Worm (Caenorhabditis elegans) whole organism, L2 larva: Measurements from ENCODE around the gene cyk-7.

Experiments
- C34F6.9 ChIP-seq: fragments of 150-350 bp; optimal IDR thresholded peaks from 2 replicates; lab custom pipeline; 2014; ENCODE audit warnings: missing biosample characterization, missing genetic modification characterization
- F13H6.1 ChIP-seq: sonication (generic microtip); optimal IDR thresholded peaks from 2 replicates; lab custom pipeline; 2016; ENCODE audit warnings: missing genetic modification characterization, missing compliant biosample characterization
- Y55F3AM.14 ChIP-seq: fragments of 200-800 bp; sonication (Bioruptor generic); optimal IDR thresholded peaks from 2 replicates; lab custom pipeline; 2018; ENCODE audit warnings: mild to moderate bottlenecking, missing genetic modification characterization, missing compliant biosample characterization
- ZK546.5 ChIP-seq: sonication (generic microtip); optimal IDR thresholded peaks from 2 replicates; lab custom pipeline; 2017; ENCODE audit warnings: missing biosample characterization, missing genetic modification characterization
- alr-1 ChIP-seq: fragments of 150-350 bp; optimal IDR thresholded peaks from 2 replicates; lab custom pipeline; 2014; ENCODE audit warnings: missing biosample characterization, missing genetic modification characterization
- ama-1 ChIP-seq: fragments of 150-350 bp; optimal IDR thresholded peaks from 2 replicates; lab custom pipeline; 2018; ENCODE audit warnings: inconsistent platforms
- blmp-1 ChIP-seq: sonication (generic microtip); optimal IDR thresholded peaks from 2 replicates; lab custom pipeline; 2017; ENCODE audit warnings: missing genetic modification characterization, mild to moderate bottlenecking, missing compliant biosample characterization, antibody characterized with exemption, moderate library complexity; ENCODE audit not compliant: insufficient read depth
- ceh-16 ChIP-seq: fragments of 150-350 bp; optimal IDR thresholded peaks from 2 replicates; lab custom pipeline; 2014; ENCODE audit warnings: missing biosample characterization, missing genetic modification characterization
- crh-2 ChIP-seq: sonication (generic microtip); optimal IDR thresholded peaks from 2 replicates; lab custom pipeline; 2017; ENCODE audit warnings: missing biosample characterization, missing genetic modification characterization
- dmd-4 ChIP-seq: sonication (generic microtip); optimal IDR thresholded peaks from 2 replicates; lab custom pipeline; 2017; ENCODE audit warnings: missing biosample characterization, missing genetic modification characterization
- egl-27 ChIP-seq: sonication (generic microtip); optimal IDR thresholded peaks from 3 replicates; lab custom pipeline; 2017; ENCODE audit warnings: missing biosample characterization, missing genetic modification reagents, missing genetic modification characterization
- fos-1 ChIP-seq: fragments of 150-350 bp; optimal IDR thresholded peaks from 2 replicates; lab custom pipeline; 2014; ENCODE audit warnings: missing biosample characterization, missing genetic modification characterization
- gmeb-1 ChIP-seq: fragments of 150-350 bp; optimal IDR thresholded peaks from 2 replicates; lab custom pipeline; 2014; ENCODE audit warnings: missing biosample characterization, missing genetic modification characterization
- lin-11 ChIP-seq: fragments of 150-350 bp; sonication (generic microtip); optimal IDR thresholded peaks from 2 replicates; lab custom pipeline; 2014; ENCODE audit warnings: missing biosample characterization, missing genetic modification characterization, inconsistent platforms, mixed read lengths
- lin-13 ChIP-seq: fragments of 150-350 bp; optimal IDR thresholded peaks from 2 replicates; lab custom pipeline; 2014; ENCODE audit warnings: missing biosample characterization, missing genetic modification reagents, missing genetic modification characterization
- lin-39 ChIP-seq: fragments of 150-350 bp; optimal IDR thresholded peaks from 2 replicates; lab custom pipeline; 2014; ENCODE audit warnings: missing biosample characterization, missing genetic modification reagents, missing genetic modification characterization
- lsy-2 ChIP-seq, 2 experiments: fragments of 150-350 bp in 1 of 2; sonication (generic microtip) in 1 of 2; optimal IDR thresholded peaks; 2 replicates each; lab custom pipeline; 2014 to 2017; ENCODE audit warnings: missing biosample characterization in 2 of 2, missing genetic modification characterization in 2 of 2
- mab-5 ChIP-seq: fragments of 150-350 bp; optimal IDR thresholded peaks from 2 replicates; lab custom pipeline; 2014; ENCODE audit warnings: missing biosample characterization, missing genetic modification characterization
- nhr-10 ChIP-seq: sonication (generic microtip); optimal IDR thresholded peaks from 2 replicates; lab custom pipeline; 2017; ENCODE audit warnings: missing biosample characterization, missing genetic modification characterization
- nhr-11 ChIP-seq: fragments of 150-350 bp; optimal IDR thresholded peaks from 2 replicates; lab custom pipeline; 2014; ENCODE audit warnings: missing biosample characterization, missing genetic modification characterization
- nhr-12 ChIP-seq: fragments of 150-350 bp; optimal IDR thresholded peaks from 2 replicates; lab custom pipeline; 2014; ENCODE audit warnings: missing biosample characterization, missing genetic modification characterization
- nhr-129 ChIP-seq: fragments of 150-350 bp; optimal IDR thresholded peaks from 2 replicates; lab custom pipeline; 2014; ENCODE audit warnings: missing biosample characterization, missing genetic modification characterization
- nhr-21 ChIP-seq: fragments of 150-350 bp; optimal IDR thresholded peaks from 2 replicates; lab custom pipeline; 2014; ENCODE audit warnings: missing biosample characterization, missing genetic modification characterization
- nhr-23 ChIP-seq: fragments of 150-350 bp; optimal IDR thresholded peaks from 2 replicates; lab custom pipeline; 2014; ENCODE audit warnings: missing biosample characterization, missing genetic modification reagents, missing genetic modification characterization
- nhr-25 ChIP-seq: fragments of 150-350 bp; sonication (generic microtip); optimal IDR thresholded peaks from 3 replicates; lab custom pipeline; 2014; ENCODE audit warnings: missing biosample characterization, missing genetic modification characterization
- nhr-6 ChIP-seq: fragments of 150-350 bp; optimal IDR thresholded peaks from 2 replicates; lab custom pipeline; 2014; ENCODE audit warnings: missing biosample characterization, missing genetic modification characterization
- nhr-77 ChIP-seq: fragments of 150-350 bp; optimal IDR thresholded peaks from 2 replicates; lab custom pipeline; 2014; ENCODE audit warnings: missing biosample characterization, missing genetic modification characterization
- sem-4 ChIP-seq: fragments of 150-350 bp; optimal IDR thresholded peaks from 2 replicates; lab custom pipeline; 2014; ENCODE audit warnings: missing biosample characterization, missing genetic modification reagents, missing genetic modification characterization
- skn-1 ChIP-seq: sonication (generic microtip); optimal IDR thresholded peaks from 2 replicates; lab custom pipeline; 2017; ENCODE audit warnings: missing biosample characterization, missing genetic modification characterization
- sma-3 ChIP-seq: sonication (generic microtip); optimal IDR thresholded peaks from 2 replicates; lab custom pipeline; 2016; ENCODE audit warnings: missing genetic modification reagents, missing genetic modification characterization, missing compliant biosample characterization
- snpc-4 ChIP-seq: fragments of 150-350 bp; optimal IDR thresholded peaks from 2 replicates; lab custom pipeline; 2014; ENCODE audit warnings: missing biosample characterization, missing genetic modification characterization
- unc-39 ChIP-seq: fragments of 150-350 bp; optimal IDR thresholded peaks from 2 replicates; lab custom pipeline; 2014; ENCODE audit warnings: missing biosample characterization, missing genetic modification characterization
- unc-55 ChIP-seq: fragments of 150-350 bp; sonication (generic microtip); optimal IDR thresholded peaks from 3 replicates; lab custom pipeline; 2014; ENCODE audit warnings: missing biosample characterization, missing genetic modification reagents, missing genetic modification characterization
- unc-62 ChIP-seq: fragments of 150-350 bp; optimal IDR thresholded peaks from 2 replicates; lab custom pipeline; 2014; ENCODE audit warnings: missing biosample characterization, missing genetic modification reagents, missing genetic modification characterization
- ztf-1 ChIP-seq: fragments of 200-800 bp; sonication (Bioruptor generic); conservative IDR thresholded peaks from 2 replicates; pipeline ENCODE4 v1.3.6; 2022; ENCODE audit warnings: missing genetic modification characterization, missing compliant biosample characterization
- ztf-11 ChIP-seq: sonication (generic microtip); optimal IDR thresholded peaks from 2 replicates; lab custom pipeline; 2017; ENCODE audit warnings: missing biosample characterization, missing genetic modification characterization
- ztf-4 ChIP-seq: fragments of 150-350 bp; optimal IDR thresholded peaks from 2 replicates; lab custom pipeline; 2014; ENCODE audit warnings: missing biosample characterization, missing genetic modification characterization

Gene cyk-7

DNA sequence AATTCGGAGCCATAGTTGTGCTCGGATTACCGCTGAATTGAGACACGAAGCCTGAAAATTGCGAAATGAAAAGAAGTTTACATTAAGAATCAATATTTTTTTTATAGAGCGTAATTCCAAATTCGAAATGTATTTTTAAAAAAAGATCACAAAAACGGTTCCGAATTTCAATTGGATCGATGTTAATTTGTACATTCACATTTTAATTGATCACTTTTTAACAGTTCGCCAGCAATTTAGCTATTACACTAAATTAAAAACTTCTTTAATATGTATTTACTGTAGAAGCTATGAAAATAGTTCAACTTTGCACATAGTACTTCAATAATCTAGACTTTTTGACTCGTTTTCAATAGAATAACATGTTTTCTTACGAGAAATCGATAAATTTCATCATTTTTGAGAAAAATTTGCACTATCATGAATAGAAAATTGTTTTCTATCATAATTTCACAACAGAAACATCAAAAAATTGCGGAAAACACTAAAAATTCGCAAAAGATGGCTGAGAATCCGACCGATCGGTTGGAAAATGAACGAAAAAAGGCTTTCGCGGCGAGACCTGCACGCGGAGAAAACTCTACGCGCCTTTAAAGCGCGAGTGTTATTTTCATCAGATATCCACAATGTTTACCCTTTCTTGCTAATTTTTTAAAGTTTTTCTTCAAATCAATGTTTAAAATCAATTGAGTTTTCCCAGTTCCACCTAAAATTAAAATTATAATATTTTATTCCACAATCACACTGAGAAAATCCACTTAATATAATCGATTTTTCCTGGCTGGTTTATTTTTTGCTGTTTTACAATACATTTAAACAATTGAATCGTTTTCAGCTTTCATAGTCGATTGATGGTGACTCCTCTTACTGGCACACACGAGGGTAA is 33.6 kb upstream of the cyk-7 start, which contains the start of the genes egl-45 and kcmf-1:
TSS of gene egl-45 (minus strand) at position 51 of the 886 bp plus-strand sequence.
TSS of gene kcmf-1 (plus strand) at position 836 of the 886 bp plus-strand sequence.
- peak in 1 of 2 experiments; percentile 61 for TF ChIP-seq lsy-2 (tag; optimal IDR thresholded peaks at IDR 0.05; lab: Kevin White, UChicago)
- peak; percentile 42 for TF ChIP-seq C34F6.9 (tag; lab: Kevin White, UChicago)
- no peak for TF ChIP-seq Y55F3AM.14 (GFP tag; lab: Kevin White, UChicago)
- peak; percentile 12 for TF ChIP-seq nhr-129 (tag; lab: Kevin White, UChicago)

- TF ChIP-seq fos-1 (tag; lab: Kevin White, UChicago), result no peak
- TF ChIP-seq nhr-129 (tag; lab: Kevin White, UChicago), result no peak
- no peak for TF ChIP-seq alr-1 (tag; lab: Kevin White, UChicago)
- TF ChIP-seq ztf-1, result no peak
- no peak for TF ChIP-seq crh-2 (tag; lab: Kevin White, UChicago)
- no peak for TF ChIP-seq skn-1
- no peak for TF ChIP-seq ceh-16 (tag; lab: Kevin White, UChicago)
- no peak for TF ChIP-seq nhr-77 (tag; lab: Kevin White, UChicago)
- no peak for TF ChIP-seq nhr-12 (tag; lab: Kevin White, UChicago)
- no peak for TF ChIP-seq nhr-11 (tag; lab: Kevin White, UChicago)
- no peak for TF ChIP-seq lin-11 (tag; lab: Kevin White, UChicago)
- TF ChIP-seq dmd-4 (tag; lab: Kevin White, UChicago), result no peak
- no peak for TF ChIP-seq mab-5 (tag; lab: Kevin White, UChicago)
- TF ChIP-seq lin-13 (GFP tag; lab: Kevin White, UChicago), result no peak
- no peak for TF ChIP-seq lsy-2 (tag; optimal IDR thresholded peaks at IDR 0.05; lab: Kevin White, UChicago)
- TF ChIP-seq ztf-4 (tag; lab: Kevin White, UChicago), result no peak
- TF ChIP-seq F13H6.1 (tag; lab: Kevin White, UChicago), result no peak
Measured at ce11 chrIII:7824041-7824440, 28.8 kb upstream of the cyk-7 start.

- TF ChIP-seq nhr-6 (tag; lab: Kevin White, UChicago), result no peak
- TF ChIP-seq lin-39, result no peak
- no peak for TF ChIP-seq ztf-11 (tag; lab: Kevin White, UChicago)
- TF ChIP-seq skn-1, result no peak
- no peak for TF ChIP-seq nhr-21 (tag; lab: Kevin White, UChicago)
- peak in 1 of 2 experiments; percentile 5 for TF ChIP-seq lsy-2 (tag; optimal IDR thresholded peaks at IDR 0.05; lab: Kevin White, UChicago)
- no peak for TF ChIP-seq blmp-1
- no peak for TF ChIP-seq alr-1 (tag; lab: Kevin White, UChicago)
Measured at ce11 chrIII:7823285-7823684, 28.1 kb upstream of the cyk-7 start.

DNA sequence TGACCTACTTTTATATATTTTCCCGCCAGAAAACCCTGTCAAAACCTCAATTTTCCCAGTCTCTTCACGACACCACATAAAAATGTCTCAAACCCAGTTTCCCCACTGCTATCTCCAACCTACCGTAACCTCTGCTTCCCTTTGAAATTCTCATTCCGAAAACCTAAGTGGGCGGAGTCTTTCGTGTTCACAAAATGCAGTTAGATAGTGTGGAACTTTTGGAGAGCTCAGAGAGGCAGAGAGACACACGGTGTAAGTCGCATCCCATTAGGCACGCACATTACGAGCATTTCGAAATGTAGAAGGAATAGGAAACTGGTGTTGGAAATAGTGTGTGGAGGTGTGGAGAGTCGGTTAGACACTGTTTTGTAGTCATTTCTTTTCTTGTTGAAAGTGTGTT is 24.7 kb upstream of the cyk-7 start:
- TF ChIP-seq nhr-23 (tag; lab: Kevin White, UChicago), result no peak
- TF ChIP-seq nhr-10 (tag; lab: Kevin White, UChicago), result no peak
- TF ChIP-seq unc-55 (GFP tag; lab: Kevin White, UChicago), result peak; percentile 43
- TF ChIP-seq lsy-2 (tag; optimal IDR thresholded peaks at IDR 0.05; lab: Kevin White, UChicago), result peak in 1 of 2 experiments; percentile 57
- no peak for TF ChIP-seq unc-62 (GFP tag; lab: Kevin White, UChicago)
- TF ChIP-seq sem-4 (tag; lab: Kevin White, UChicago), result no peak
- no peak for TF ChIP-seq lin-39
- no peak for TF ChIP-seq unc-39 (tag; lab: Kevin White, UChicago)
- TF ChIP-seq mab-5 (tag; lab: Kevin White, UChicago), result no peak
- peak; percentile 41 for TF ChIP-seq nhr-129 (tag; lab: Kevin White, UChicago)
- no peak for TF ChIP-seq nhr-6 (tag; lab: Kevin White, UChicago)
- no peak for TF ChIP-seq ztf-11 (tag; lab: Kevin White, UChicago)
- no peak for TF ChIP-seq gmeb-1 (tag; lab: Kevin White, UChicago)
- no peak for TF ChIP-seq ZK546.5 (tag; lab: Kevin White, UChicago)

DNA sequence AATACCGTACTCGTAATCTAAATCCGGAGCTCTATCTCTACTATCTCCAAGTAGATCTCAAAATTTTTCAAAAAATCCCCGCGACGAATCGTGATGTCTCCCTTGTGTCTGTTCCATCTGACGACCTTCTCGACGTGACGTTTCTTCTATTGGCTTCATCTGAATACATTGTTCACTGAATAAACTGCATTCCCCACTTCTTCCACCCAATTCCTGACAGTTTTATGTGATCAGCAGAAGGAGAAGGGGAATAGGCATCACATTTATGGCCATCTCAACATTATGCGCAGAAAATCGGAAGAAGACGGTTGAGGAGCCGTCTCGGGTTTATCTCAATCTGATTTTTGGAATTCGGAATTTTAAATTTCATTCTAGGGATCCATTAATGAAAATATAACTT is 23.8 kb upstream of the cyk-7 start:
- no peak for TF ChIP-seq ama-1
- TF ChIP-seq egl-27 (tag; lab: Kevin White, UChicago), result no peak
- TF ChIP-seq nhr-77 (tag; lab: Kevin White, UChicago), result no peak
- no peak for TF ChIP-seq nhr-25 (tag; lab: Kevin White, UChicago)
- TF ChIP-seq snpc-4 (tag; lab: Kevin White, UChicago), result no peak
- no peak for TF ChIP-seq sma-3 (GFP tag; lab: Kevin White, UChicago)
- no peak for TF ChIP-seq mab-5 (tag; lab: Kevin White, UChicago)
